Worm (Caenorhabditis elegans) whole organism, midembryonic: ENCODE data around the gene E03H12.5.

Experiments
- cog-1 ChIP-seq: sonication (generic microtip); optimal IDR thresholded peaks from 2 replicates; lab custom pipeline; 2016; ENCODE audit warnings: missing genetic modification characterization, missing compliant biosample characterization
- flt-1 ChIP-seq: fragments of 200-800 bp; sonication (Bioruptor generic); IDR thresholded peaks from 2 replicates; pipeline ENCODE4 v1.3.6; 2022; ENCODE audit warnings: missing genetic modification characterization, missing compliant biosample characterization
- klf-2 ChIP-seq: fragments of 200-800 bp; sonication (Bioruptor generic); conservative IDR thresholded peaks from 2 replicates; pipeline ENCODE4 v1.3.6; 2022; ENCODE audit warnings: missing genetic modification reagents, missing genetic modification characterization, missing compliant biosample characterization

ce11 chrIV:4930045-4930444, 47.0 kb upstream of the E03H12.5 start, which contains the start of gene Y9C9A.8:
- TF ChIP-seq flt-1 (GFP tag; lab: Robert Waterston, UW) (no peak), cog-1 (no peak), klf-2 (GFP tag; lab: Robert Waterston, UW) (no peak)
